Fruit fly (Drosophila melanogaster): ENCODE measurements around the gene Myo61F.

Gene Myo61F

DNA sequence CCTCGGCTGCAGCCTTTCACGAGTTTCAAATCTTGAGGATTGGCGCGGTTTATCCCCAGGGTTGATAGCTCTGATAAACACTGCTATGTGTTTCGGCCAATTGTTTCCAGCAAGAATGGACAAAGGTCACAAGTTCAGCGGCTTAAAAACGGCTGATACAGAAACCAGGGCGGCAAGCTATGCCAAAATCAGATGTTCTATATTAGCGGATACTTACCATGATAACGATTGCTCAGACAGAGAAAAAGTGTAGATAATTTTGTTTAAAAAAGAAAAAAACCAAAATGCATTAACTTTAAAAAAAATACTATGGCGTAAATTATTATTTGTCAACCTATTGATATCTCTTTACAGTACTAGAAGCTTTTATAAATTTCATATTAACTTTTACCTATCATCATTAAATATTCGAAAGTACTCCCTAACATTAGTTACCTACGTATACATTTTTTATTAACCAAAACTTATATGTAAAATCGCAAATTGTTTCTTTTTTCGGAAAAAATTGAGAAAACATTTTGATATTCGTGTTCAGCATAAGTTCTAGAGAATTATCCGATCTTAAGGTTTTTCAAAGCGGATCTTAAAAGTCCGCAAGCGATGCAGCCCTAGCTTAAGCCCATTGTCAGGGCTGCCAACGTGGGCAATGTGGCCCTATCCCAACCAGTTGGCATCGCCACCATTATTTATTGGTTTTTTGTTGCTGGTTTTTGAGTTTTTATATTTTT lies 5.1 kb upstream of the Myo61F start, which contains the start of the genes sturkopf and Herc4 (continued):
- TF ChIP-seq schlank (tag; optimal IDR thresholded peaks at IDR 0.05) (peak; percentile 67), CG17612 (GFP tag; IDR thresholded peaks at IDR 0.05) (no peak), luna (GFP tag; optimal IDR thresholded peaks at IDR 0.05) (peak; percentile 81), Hmr (GFP tag; optimal IDR thresholded peaks at IDR 0.05) (peak; percentile 84), gce (GFP tag; IDR thresholded peaks at IDR 0.05) (no peak), Ets97D (GFP tag; optimal IDR thresholded peaks at IDR 0.05) (peak; percentile 94), wdn (GFP tag; IDR thresholded peaks at IDR 0.05) (peak; percentile 49), CG10543 (GFP tag; optimal IDR thresholded peaks at IDR 0.05) (peak; percentile 93), Lim3 (GFP tag; IDR thresholded peaks at IDR 0.05) (no peak), CG1832 (GFP tag; optimal IDR thresholded peaks at IDR 0.05) (no peak), so (GFP tag; IDR thresholded peaks at IDR 0.05) (0 out of 3 replicates have a peak, but pooled peaks have one; percentile 6), CoRest (tag; optimal IDR thresholded peaks at IDR 0.05) (peak; percentile 89), H15 (GFP tag; IDR thresholded peaks at IDR 0.05) (no peak; the same call in 2 of the 3 replicates), crol (GFP tag; IDR thresholded peaks at IDR 0.05) (no peak), CG15073 (GFP tag; optimal IDR thresholded peaks at IDR 0.05) (no peak), Xbp1 (GFP tag; optimal IDR thresholded peaks at IDR 0.05) (peak; percentile 80), CG13424 (tag; optimal IDR thresholded peaks at IDR 0.05) (peak; percentile 80), CG6654 (GFP tag; optimal IDR thresholded peaks at IDR 0.05) (no peak), fd102C (GFP tag; optimal IDR thresholded peaks at IDR 0.05) (no peak), CG34422 (GFP tag; IDR thresholded peaks at IDR 0.05) (peak; percentile 7; the same call in 1 of the 3 replicates), Mrtf (GFP tag; IDR thresholded peaks at IDR 0.05) (peak; percentile 69), CG6683 (GFP tag; optimal IDR thresholded peaks at IDR 0.05) (no peak), Six4 (GFP tag; optimal IDR thresholded peaks at IDR 0.05) (peak; percentile 8), chif (GFP tag; optimal IDR thresholded peaks at IDR 0.05) (peak; percentile 64 to 77), CG9437 (GFP tag; optimal IDR thresholded peaks at IDR 0.05) (peak; percentile 85), Abd-B (GFP tag; optimal IDR thresholded peaks at IDR 0.05) (peak; percentile 86), Scr (GFP tag; IDR thresholded peaks at IDR 0.05; ENCODE audit: partially characterized antibody) (no peak), crp (GFP tag; optimal IDR thresholded peaks at IDR 0.05) (peak; percentile 34 to 82), Dll (GFP tag; IDR thresholded peaks at IDR 0.05; ENCODE audit: partially characterized antibody) (no peak), CG10431 (GFP tag; optimal IDR thresholded peaks at IDR 0.05) (no peak), dysf (GFP tag; IDR thresholded peaks at IDR 0.05) (peak; percentile 61; the same call in 1 of the 3 replicates), B-H1 (GFP tag; IDR thresholded peaks at IDR 0.05) (peak; percentile 16; the same call in 1 of the 3 replicates), CG13296 (GFP tag; optimal IDR thresholded peaks at IDR 0.05) (peak; percentile 55), z (GFP tag; IDR thresholded peaks at IDR 0.05) (no peak), CG2120 (GFP tag; optimal IDR thresholded peaks at IDR 0.05) (peak; percentile 87), pfk (GFP tag; optimal IDR thresholded peaks at IDR 0.05) (no peak), HLHmδ (GFP tag; optimal IDR thresholded peaks at IDR 0.05) (no peak), CG8281 (tag; optimal IDR thresholded peaks at IDR 0.05) (no peak), cas (GFP tag; IDR thresholded peaks at IDR 0.05) (peak; percentile 12; the same call in 1 of the 2 replicates), Med (GFP tag) (peak; percentile 92), HLH4C (GFP tag; IDR thresholded peaks at IDR 0.05; ENCODE audit: partially characterized antibody) (no peak), kah (GFP tag; optimal IDR thresholded peaks at IDR 0.05) (no peak), esg (GFP tag; conservative IDR thresholded peaks at IDR 0.05) (peak; percentile 60; the same call in 1 of the 2 replicates), Dad (GFP tag; optimal IDR thresholded peaks at IDR 0.05) (peak; percentile 40), CG14965 (GFP tag; optimal IDR thresholded peaks at IDR 0.05; ENCODE audit: borderline replicate concordance) (no peak), fru (optimal IDR thresholded peaks at IDR 0.05) (no peak), ranshi (GFP tag; IDR thresholded peaks at IDR 0.05) (peak; percentile 43), CG6272 (GFP tag; IDR thresholded peaks at IDR 0.05) (peak; percentile 56), Sox102F (GFP tag; optimal IDR thresholded peaks at IDR 0.05) (no peak)

Data from whole organism, embryonic.